Worm (Caenorhabditis elegans) whole organism, midembryonic: ENCODE results near the gene itr-1.
"Not testable (repeated sequence)": the region's sequence is repeated elsewhere in the genome, so short reads cannot be mapped to it uniquely, and the experiment has no call there.

Source experiments
- T22C8.4 ChIP-seq: fragments of 200-800 bp; sonication (Bioruptor generic); IDR thresholded peaks from 2 replicates; pipeline ENCODE4 v1.3.6; 2022; ENCODE audit warnings: missing genetic modification characterization, missing compliant biosample characterization
- cog-1 ChIP-seq: sonication (generic microtip); optimal IDR thresholded peaks from 2 replicates; lab custom pipeline; 2016; ENCODE audit warnings: missing genetic modification characterization, missing compliant biosample characterization
- flt-1 ChIP-seq: fragments of 200-800 bp; sonication (Bioruptor generic); IDR thresholded peaks from 2 replicates; pipeline ENCODE4 v1.3.6; 2022; ENCODE audit warnings: missing genetic modification characterization, missing compliant biosample characterization
- klf-2 ChIP-seq: fragments of 200-800 bp; sonication (Bioruptor generic); conservative IDR thresholded peaks from 2 replicates; pipeline ENCODE4 v1.3.6; 2022; ENCODE audit warnings: missing genetic modification reagents, missing genetic modification characterization, missing compliant biosample characterization
- med-1 ChIP-seq: sonication (generic microtip); optimal IDR thresholded peaks from 2 replicates; lab custom pipeline; 2017; ENCODE audit warnings: missing genetic modification characterization, mild to moderate bottlenecking, missing compliant biosample characterization, antibody characterized with exemption, missing genetic modification reagents; ENCODE audit not compliant: insufficient read depth
- ref-1 ChIP-seq: fragments of 200-800 bp; sonication (Bioruptor generic); conservative IDR thresholded peaks from 2 replicates; pipeline ENCODE4 v1.3.6; 2022; ENCODE audit warnings: missing genetic modification reagents, missing genetic modification characterization, missing compliant biosample characterization
- tab-1 ChIP-seq: fragments of 200-800 bp; sonication (Bioruptor generic); IDR thresholded peaks from 2 replicates; pipeline ENCODE4 v1.3.6; 2022; ENCODE audit warnings: missing genetic modification characterization, missing compliant biosample characterization
- ztf-23 ChIP-seq: fragments of 200-800 bp; sonication (Bioruptor generic); IDR thresholded peaks from 2 replicates; pipeline ENCODE4 v1.3.6; 2022; ENCODE audit warnings: missing genetic modification reagents, missing genetic modification characterization, missing compliant biosample characterization
- ztf-29 ChIP-seq: fragments of 200-800 bp; sonication (Bioruptor generic); IDR thresholded peaks from 2 replicates; pipeline ENCODE4 v1.3.6; 2022; ENCODE audit warnings: missing genetic modification reagents, missing genetic modification characterization, missing compliant biosample characterization

The itr-1 gene

DNA sequence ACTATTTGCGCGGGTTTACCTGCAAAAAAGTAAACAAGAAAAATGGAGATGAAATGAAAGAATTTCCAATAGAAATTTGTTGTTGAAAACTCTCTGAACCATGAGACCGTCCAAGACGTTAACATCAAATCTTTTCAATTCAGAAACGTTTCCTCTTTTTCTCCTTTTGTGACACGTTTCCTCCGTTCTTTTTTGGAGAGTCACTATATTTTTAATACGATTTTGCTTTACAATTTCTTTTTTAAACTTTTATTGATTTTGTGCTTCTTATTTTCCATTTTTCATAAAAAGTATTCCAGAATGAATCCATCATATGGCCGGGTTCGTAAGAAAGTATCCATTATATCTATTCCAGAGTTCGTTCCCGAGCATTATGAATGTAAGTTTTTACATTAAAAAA, at the start of gene itr-1:
Gene itr-1 (plus strand): TSS at position 301 of the 400 bp plus-strand sequence.
- TF ChIP-seq flt-1 (GFP tag; lab: Robert Waterston, UW) (no peak), klf-2 (GFP tag; lab: Robert Waterston, UW) (no peak), tab-1 (GFP tag; lab: Robert Waterston, UW) (no peak), ztf-23 (GFP tag; lab: Robert Waterston, UW) (no peak), ref-1 (no peak)

DNA sequence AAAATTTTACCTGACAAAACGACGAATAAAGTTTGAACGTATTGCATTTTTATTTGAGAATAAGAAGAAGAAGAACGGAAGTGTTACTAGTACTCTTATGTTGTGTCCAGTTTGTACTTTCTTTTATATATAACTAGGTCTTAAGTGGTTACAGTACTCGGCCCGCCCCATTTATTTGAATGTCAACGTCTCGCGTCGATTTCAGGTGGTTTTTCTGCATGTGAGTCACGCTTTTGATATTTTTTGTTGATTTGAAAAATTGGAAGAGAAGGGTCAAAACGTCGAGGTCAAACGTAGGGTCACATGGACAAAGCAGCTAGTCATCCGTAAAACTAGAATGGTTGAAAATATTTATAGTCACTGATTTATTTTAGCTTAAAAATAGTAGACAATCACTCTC, 46.0 kb upstream of the itr-1 start, which contains the start of gene F45E4.5:
Gene F45E4.5 (minus strand): TSS at position 101 of the 400 bp plus-strand sequence.
- TF ChIP-seq flt-1 (GFP tag; lab: Robert Waterston, UW) (no peak), ref-1 (no peak), cog-1 (tag; lab: Kevin White, UChicago) (no peak), T22C8.4 (GFP tag; lab: Robert Waterston, UW) (no peak), med-1 (GFP tag; lab: Kevin White, UChicago) (no peak), klf-2 (GFP tag; lab: Robert Waterston, UW) (no peak), ztf-23 (GFP tag; lab: Robert Waterston, UW) (no peak), tab-1 (GFP tag; lab: Robert Waterston, UW) (no peak), ztf-29 (GFP tag; lab: Robert Waterston, UW) (no peak)

DNA sequence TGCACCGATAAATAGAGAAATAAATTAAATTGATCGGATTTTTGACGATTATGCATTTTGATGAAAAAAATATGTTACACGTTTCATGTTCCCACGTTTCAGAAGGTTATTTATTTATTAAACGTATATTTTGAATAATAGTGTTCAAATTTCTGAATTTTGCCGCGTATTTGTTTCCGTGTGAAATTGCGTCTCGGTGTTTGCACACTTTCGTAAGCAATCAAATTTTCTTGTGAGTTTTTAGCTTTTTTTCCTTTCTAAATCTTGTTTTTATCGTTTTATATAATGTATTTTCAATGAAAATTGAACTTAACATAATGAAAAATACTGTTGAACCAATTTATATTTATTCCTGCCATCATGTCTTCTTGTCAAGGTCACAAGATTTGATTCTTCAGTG, 42.4 kb upstream of the itr-1 start, which contains the start of gene F45E4.6:
Gene F45E4.6 (minus strand): TSS at position 14 of the 400 bp plus-strand sequence.
- TF ChIP-seq ztf-29 (GFP tag; lab: Robert Waterston, UW) (no peak), ztf-23 (GFP tag; lab: Robert Waterston, UW) (no peak), klf-2 (GFP tag; lab: Robert Waterston, UW) (no peak), flt-1 (GFP tag; lab: Robert Waterston, UW) (no peak), ref-1 (no peak), med-1 (GFP tag; lab: Kevin White, UChicago) (no peak), cog-1 (tag; lab: Kevin White, UChicago) (no peak), tab-1 (GFP tag; lab: Robert Waterston, UW) (no peak), T22C8.4 (GFP tag; lab: Robert Waterston, UW) (no peak)

DNA sequence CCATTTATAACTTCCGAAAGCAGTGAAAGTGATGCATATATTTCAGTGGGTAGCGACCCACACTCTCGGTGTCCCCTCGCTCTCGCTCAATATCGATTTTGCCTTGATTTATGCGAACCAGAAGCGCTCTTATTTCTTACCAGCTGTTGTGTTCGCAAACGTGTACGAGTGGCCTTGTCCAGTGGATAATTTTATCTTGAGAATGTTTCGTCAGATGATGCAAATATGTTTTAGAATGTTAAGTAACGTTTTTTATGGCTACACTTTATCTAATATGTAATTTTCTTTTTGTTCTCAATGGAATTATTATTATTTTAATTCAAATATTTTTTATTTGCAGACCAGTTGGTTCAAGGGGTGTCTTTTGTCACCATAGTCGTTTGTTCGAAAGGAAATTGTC, 42.0 kb upstream of the itr-1 start, which contains the start of gene plp-1:
Gene plp-1 (plus strand): TSS at position 341 of the 400 bp plus-strand sequence.
- no peak for TF ChIP-seq cog-1 (tag; lab: Kevin White, UChicago)
- TF ChIP-seq klf-2 (GFP tag; lab: Robert Waterston, UW) = no peak
- no peak for TF ChIP-seq ztf-29 (GFP tag; lab: Robert Waterston, UW)
- TF ChIP-seq med-1 (GFP tag; lab: Kevin White, UChicago) = no peak
- no peak for TF ChIP-seq tab-1 (GFP tag; lab: Robert Waterston, UW)
- TF ChIP-seq T22C8.4 (GFP tag; lab: Robert Waterston, UW) = no peak
- no peak for TF ChIP-seq flt-1 (GFP tag; lab: Robert Waterston, UW)
- TF ChIP-seq ref-1 = no peak
- TF ChIP-seq ztf-23 (GFP tag; lab: Robert Waterston, UW) = no peak

DNA sequence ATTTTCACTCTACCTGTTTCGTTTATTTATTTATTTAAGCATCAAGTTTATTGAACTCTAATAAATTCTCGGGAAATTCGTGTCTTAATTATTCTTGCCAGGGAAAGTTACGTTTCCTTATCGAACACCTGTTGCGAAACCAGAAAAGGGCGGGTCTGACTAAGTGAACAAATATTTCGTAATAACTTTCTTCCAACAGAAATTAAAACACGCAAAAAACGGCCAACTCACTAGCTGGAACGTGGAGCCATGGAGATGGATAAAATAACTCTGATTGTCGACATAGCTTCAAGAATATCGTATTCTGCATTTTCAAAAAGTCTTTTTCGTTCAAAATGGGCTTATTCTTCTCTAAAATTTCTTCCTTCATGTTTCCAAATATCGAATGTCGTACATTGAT, 40.4 kb upstream of the itr-1 start, which contains the start of gene warf-1:
Gene warf-1 (plus strand): TSS at position 209 of the 400 bp plus-strand sequence.
- not testable (repeated sequence) for TF ChIP-seq med-1 (GFP tag; lab: Kevin White, UChicago); klf-2 (GFP tag; lab: Robert Waterston, UW); ztf-23 (GFP tag; lab: Robert Waterston, UW)

DNA sequence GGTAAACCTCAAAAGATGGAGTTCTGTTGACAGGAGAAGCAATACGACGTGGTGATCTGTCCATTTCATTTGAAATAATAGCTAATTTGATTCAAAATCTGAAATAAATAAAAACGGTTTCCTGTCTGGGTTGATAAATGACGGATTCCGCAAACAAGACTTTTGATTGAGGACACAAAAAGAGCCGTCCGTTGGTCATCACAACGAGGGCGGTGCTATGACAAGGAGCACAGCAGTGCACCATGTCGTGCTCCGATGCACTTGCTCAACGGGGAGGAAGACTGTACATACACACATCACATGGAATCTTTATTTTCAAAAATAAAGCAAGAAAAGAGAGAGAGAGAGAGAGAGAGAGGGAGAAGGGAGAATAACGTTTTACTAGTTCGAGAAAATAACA, 33.2 kb upstream of the itr-1 start, which contains the start of gene nep-16:
Gene nep-16 (minus strand): TSS at position 101 of the 400 bp plus-strand sequence.
- TF ChIP-seq tab-1 (GFP tag; lab: Robert Waterston, UW) (no peak), ref-1 (no peak), cog-1 (tag; lab: Kevin White, UChicago) (no peak), T22C8.4 (GFP tag; lab: Robert Waterston, UW) (no peak), med-1 (GFP tag; lab: Kevin White, UChicago) (no peak), ztf-29 (GFP tag; lab: Robert Waterston, UW) (no peak), ztf-23 (GFP tag; lab: Robert Waterston, UW) (no peak), klf-2 (GFP tag; lab: Robert Waterston, UW) (no peak), flt-1 (GFP tag; lab: Robert Waterston, UW) (no peak)

DNA sequence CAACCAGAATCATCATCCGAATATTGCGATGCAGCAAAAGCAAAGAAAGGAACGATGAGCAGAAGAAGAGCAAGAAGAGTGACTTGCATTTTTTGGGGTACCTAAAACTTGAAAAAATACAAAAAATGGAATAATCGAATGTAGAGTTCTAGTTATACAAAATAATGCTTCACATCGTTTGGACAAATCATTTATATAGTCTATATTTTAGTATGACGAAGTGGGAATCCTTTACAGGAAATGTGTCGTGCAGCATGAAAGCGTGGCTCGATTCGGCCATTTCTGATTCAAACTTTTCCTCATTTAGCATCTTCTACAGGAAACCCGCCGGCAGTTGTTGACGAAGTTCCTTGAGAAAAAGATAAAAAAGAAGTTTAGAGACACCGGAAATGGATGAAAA, 32.0 kb upstream of the itr-1 start, which contains the start of gene nlp-20:
Gene nlp-20 (minus strand): TSS at position 101 of the 400 bp plus-strand sequence.
- TF ChIP-seq ref-1 (no peak), T22C8.4 (GFP tag; lab: Robert Waterston, UW) (no peak), med-1 (GFP tag; lab: Kevin White, UChicago) (no peak), ztf-29 (GFP tag; lab: Robert Waterston, UW) (no peak), ztf-23 (GFP tag; lab: Robert Waterston, UW) (no peak), cog-1 (tag; lab: Kevin White, UChicago) (no peak), tab-1 (GFP tag; lab: Robert Waterston, UW) (no peak)

DNA sequence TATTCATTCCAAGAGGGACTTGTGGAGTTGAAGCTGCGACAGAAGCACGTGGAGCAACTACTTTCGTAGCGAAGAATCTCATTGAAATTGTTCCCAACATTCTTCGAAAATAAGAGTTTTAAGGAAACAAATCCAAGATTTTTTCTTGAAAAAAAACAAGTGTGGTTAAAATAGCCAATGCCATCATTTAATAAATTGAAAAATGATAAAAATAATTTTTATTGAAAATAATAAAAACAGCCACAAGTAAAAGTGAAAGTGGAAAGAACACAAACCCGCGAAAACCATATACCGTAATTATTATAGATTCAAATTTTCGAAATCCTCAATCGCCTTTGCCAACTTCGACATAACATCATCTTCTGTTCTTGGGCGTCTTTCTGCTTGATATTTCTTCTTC, 28.9 kb upstream of the itr-1 start, which contains the start of gene hmg-5:
Gene hmg-5 (minus strand): TSS at position 101 of the 400 bp plus-strand sequence.
- TF ChIP-seq cog-1 (tag; lab: Kevin White, UChicago) (no peak), ztf-23 (GFP tag; lab: Robert Waterston, UW) (no peak), med-1 (GFP tag; lab: Kevin White, UChicago) (no peak), tab-1 (GFP tag; lab: Robert Waterston, UW) (no peak), flt-1 (GFP tag; lab: Robert Waterston, UW) (no peak), T22C8.4 (GFP tag; lab: Robert Waterston, UW) (no peak), ref-1 (no peak), ztf-29 (GFP tag; lab: Robert Waterston, UW) (no peak), klf-2 (GFP tag; lab: Robert Waterston, UW) (no peak)

ce11 chrIV:7646861-7647260, 28.1 kb upstream of the itr-1 start:
- TF ChIP-seq cog-1 (tag; lab: Kevin White, UChicago) = no peak
- TF ChIP-seq klf-2 (GFP tag; lab: Robert Waterston, UW) = no peak
- TF ChIP-seq flt-1 (GFP tag; lab: Robert Waterston, UW) = no peak
- no peak for TF ChIP-seq med-1 (GFP tag; lab: Kevin White, UChicago)
- TF ChIP-seq ref-1 = no peak
- TF ChIP-seq ztf-23 (GFP tag; lab: Robert Waterston, UW) = no peak
- TF ChIP-seq tab-1 (GFP tag; lab: Robert Waterston, UW) = no peak
- no peak for TF ChIP-seq T22C8.4 (GFP tag; lab: Robert Waterston, UW)
- no peak for TF ChIP-seq ztf-29 (GFP tag; lab: Robert Waterston, UW)
